Fruit fly (Drosophila melanogaster): ENCODE measurements around the gene CG17544.

CG17544 gene

DNA sequence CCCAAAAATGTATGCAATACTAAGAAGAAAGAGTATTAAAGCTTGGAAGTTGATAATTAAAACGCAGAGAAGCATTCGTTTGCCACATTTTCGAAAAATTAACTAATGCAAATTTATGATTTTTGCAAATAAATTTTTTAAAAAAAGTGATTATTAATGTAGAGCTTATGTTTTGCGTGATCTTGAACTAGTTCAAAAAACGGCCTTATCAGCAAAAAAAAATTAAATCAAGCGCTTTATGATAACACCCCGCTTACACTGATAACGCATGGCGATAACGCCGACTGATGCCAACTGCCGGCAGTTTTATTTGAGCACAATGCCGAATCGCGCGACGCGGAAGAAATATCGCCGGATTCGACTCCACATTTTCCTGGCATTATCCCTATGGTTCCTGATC, 34.2 kb downstream of the CG17544 start, which contains the start of gene CG13086:
Gene CG13086 (plus strand): TSS at position 301 of the 400 bp plus-strand sequence.
- no peak for TF ChIP-seq h (GFP tag; optimal IDR thresholded peaks at IDR 0.05)
- TF ChIP-seq Dfd (GFP tag; optimal IDR thresholded peaks at IDR 0.05): no peak
- TF ChIP-seq brk (GFP tag; optimal IDR thresholded peaks at IDR 0.05): no peak
- TF ChIP-seq pan (optimal IDR thresholded peaks at IDR 0.05): no peak
- no peak for TF ChIP-seq ey (GFP tag; optimal IDR thresholded peaks at IDR 0.05)
- TF ChIP-seq usp (GFP tag; optimal IDR thresholded peaks at IDR 0.05): no peak
- TF ChIP-seq N (GFP tag; optimal IDR thresholded peaks at IDR 0.05): no peak
- TF ChIP-seq foxo (GFP tag; optimal IDR thresholded peaks at IDR 0.05): no peak
- TF ChIP-seq CrebA (GFP tag; optimal IDR thresholded peaks at IDR 0.05; ENCODE audit: borderline replicate concordance): no peak
- no peak for TF ChIP-seq Hr83 (GFP tag; optimal IDR thresholded peaks at IDR 0.05; ENCODE audit: poor library complexity, severe bottlenecking)
- no peak for TF ChIP-seq psq (GFP tag; optimal IDR thresholded peaks at IDR 0.05)
- no peak for TF ChIP-seq CG9705 (GFP tag; optimal IDR thresholded peaks at IDR 0.05)
- TF ChIP-seq tai (GFP tag; optimal IDR thresholded peaks at IDR 0.05): no peak

DNA sequence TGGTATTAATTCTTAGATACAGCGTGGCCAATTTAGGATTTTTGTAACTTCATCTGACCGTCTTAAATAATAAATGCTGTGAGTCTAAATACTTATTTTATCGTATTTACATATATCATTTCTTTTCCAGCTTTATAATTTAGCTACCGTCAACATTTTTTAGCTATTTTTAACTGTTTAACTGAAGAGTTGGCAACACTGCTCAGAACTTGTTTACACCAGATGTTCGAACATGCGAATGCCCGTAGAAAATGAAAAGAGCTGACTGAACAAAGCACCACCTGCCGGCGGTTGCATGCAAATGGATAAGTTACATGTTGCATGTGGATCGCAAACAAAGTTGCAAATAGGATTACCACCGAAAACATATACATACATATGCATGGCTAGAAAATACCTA, 34.8 kb downstream of the CG17544 start:
- TF ChIP-seq rgr (GFP tag; optimal IDR thresholded peaks at IDR 0.05): no peak
- no peak for TF ChIP-seq brk (GFP tag; optimal IDR thresholded peaks at IDR 0.05)
- TF ChIP-seq woc (GFP tag; optimal IDR thresholded peaks at IDR 0.05): peak; percentile 36
- peak in 1 of 2 experiments; percentile 6 for TF ChIP-seq foxo (GFP tag; optimal IDR thresholded peaks at IDR 0.05)
- TF ChIP-seq h (GFP tag; optimal IDR thresholded peaks at IDR 0.05): peak; percentile 2
- TF ChIP-seq HLH106 (tag; optimal IDR thresholded peaks at IDR 0.05): peak; percentile 14
- TF ChIP-seq Myc (optimal IDR thresholded peaks at IDR 0.05): peak; percentile 93
- no peak for TF ChIP-seq Hr78 (GFP tag; optimal IDR thresholded peaks at IDR 0.05)

DNA sequence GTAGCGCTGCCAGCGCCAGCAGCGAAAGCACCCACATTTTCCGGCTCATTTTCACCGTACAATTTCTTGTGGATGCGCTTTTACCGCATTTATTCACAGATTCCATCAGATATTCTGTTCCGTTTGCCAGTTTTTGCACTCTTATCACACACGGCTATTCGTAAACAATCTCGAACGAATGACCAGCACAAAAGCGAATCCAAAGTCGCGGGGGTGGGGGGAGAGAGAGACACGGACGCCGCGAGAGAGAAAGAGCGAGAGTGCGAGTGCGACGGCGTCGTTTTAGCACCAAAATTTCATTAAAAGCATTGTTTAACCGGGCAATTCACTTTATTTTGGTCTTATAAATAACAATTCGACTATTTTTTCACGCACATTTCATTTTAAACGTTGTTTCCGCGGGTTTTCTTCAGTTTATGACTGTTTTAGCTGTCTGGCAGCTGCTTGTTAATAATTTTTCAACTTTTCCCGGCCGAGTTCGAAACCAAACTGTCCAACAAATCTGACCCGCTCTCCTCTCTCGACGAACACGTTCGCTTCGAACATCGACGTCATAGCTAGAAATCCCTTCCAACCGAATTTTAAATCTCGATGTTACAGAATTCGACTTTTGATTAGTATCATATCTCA, 35.4 kb downstream of the CG17544 start, which contains the start of gene dnt:
Gene dnt (minus strand): TSS at position 494 of the 630 bp plus-strand sequence.
- TF ChIP-seq psq (GFP tag; optimal IDR thresholded peaks at IDR 0.05) (peak; percentile 98), Sp1 (GFP tag; optimal IDR thresholded peaks at IDR 0.05) (no peak)

DNA sequence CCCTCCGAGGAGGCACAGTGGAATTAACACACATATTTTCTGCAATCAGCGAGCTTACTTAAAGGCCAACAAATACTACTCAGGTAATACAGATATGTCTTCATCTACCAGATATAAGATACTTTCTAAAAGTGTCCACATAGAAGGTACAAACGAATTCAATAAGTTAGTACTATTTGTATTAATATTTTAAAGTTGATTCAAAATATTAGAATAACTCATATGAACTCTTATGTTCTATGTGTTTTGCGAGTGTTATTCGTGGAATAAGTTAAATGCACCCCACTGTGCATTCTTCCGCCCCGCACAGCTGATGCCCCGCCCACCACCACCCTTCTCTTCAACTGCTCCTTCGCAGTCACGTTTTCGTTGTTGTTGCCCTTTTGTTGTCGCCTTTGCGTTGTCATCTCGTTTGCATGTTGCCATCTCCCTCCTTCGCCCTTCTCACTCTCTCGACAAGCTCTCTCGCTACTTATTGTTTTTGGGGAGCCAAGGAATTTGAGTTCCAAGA, 36.6 kb downstream of the CG17544 start:
- peak; percentile 70 for TF ChIP-seq woc (GFP tag; optimal IDR thresholded peaks at IDR 0.05)
- no peak for TF ChIP-seq Rel (GFP tag; optimal IDR thresholded peaks at IDR 0.05)
- TF ChIP-seq Rel (tag; optimal IDR thresholded peaks at IDR 0.05): peak; percentile 26
- peak; percentile 29 for TF ChIP-seq tai (GFP tag; optimal IDR thresholded peaks at IDR 0.05)
- TF ChIP-seq sv (GFP tag; optimal IDR thresholded peaks at IDR 0.05): no peak
- no peak for TF ChIP-seq sage (GFP tag; optimal IDR thresholded peaks at IDR 0.05)
- peak; percentile 79 for TF ChIP-seq fru (GFP tag; optimal IDR thresholded peaks at IDR 0.05)
- peak; percentile 5 for TF ChIP-seq CG32264 (GFP tag; optimal IDR thresholded peaks at IDR 0.05)
- peak; percentile 48 for TF ChIP-seq dmrt93B (GFP tag; optimal IDR thresholded peaks at IDR 0.05)
- peak; percentile 56 for TF ChIP-seq br (GFP tag; optimal IDR thresholded peaks at IDR 0.05)
- TF ChIP-seq Jra (GFP tag; optimal IDR thresholded peaks at IDR 0.05): no peak
- TF ChIP-seq Myc (optimal IDR thresholded peaks at IDR 0.05): no peak
- no peak for TF ChIP-seq CrebA (GFP tag; optimal IDR thresholded peaks at IDR 0.05; ENCODE audit: borderline replicate concordance)
- no peak for TF ChIP-seq Dfd (GFP tag; optimal IDR thresholded peaks at IDR 0.05)
- TF ChIP-seq OdsH (GFP tag; optimal IDR thresholded peaks at IDR 0.05): peak; percentile 68
- TF ChIP-seq Abd-B (GFP tag; optimal IDR thresholded peaks at IDR 0.05): no peak
- TF ChIP-seq Sp1 (GFP tag; optimal IDR thresholded peaks at IDR 0.05): peak; percentile 80
- TF ChIP-seq pan (optimal IDR thresholded peaks at IDR 0.05): no peak
- peak; percentile 69 for TF ChIP-seq rgr (GFP tag; optimal IDR thresholded peaks at IDR 0.05)
- no peak for TF ChIP-seq usp (GFP tag; optimal IDR thresholded peaks at IDR 0.05)
- TF ChIP-seq jim (GFP tag; optimal IDR thresholded peaks at IDR 0.05): no peak
- peak in 1 of 2 experiments; percentile 79 for TF ChIP-seq foxo (GFP tag; optimal IDR thresholded peaks at IDR 0.05)
- TF ChIP-seq CG9705 (GFP tag; optimal IDR thresholded peaks at IDR 0.05): peak; percentile 58
- TF ChIP-seq Vsx2 (GFP tag; optimal IDR thresholded peaks at IDR 0.05; ENCODE audit: partially characterized antibody): no peak
- TF ChIP-seq ey (GFP tag; optimal IDR thresholded peaks at IDR 0.05): peak; percentile 65
- TF ChIP-seq GATAd (GFP tag; optimal IDR thresholded peaks at IDR 0.05): no peak
- no peak for TF ChIP-seq Hr78 (GFP tag; optimal IDR thresholded peaks at IDR 0.05)
- TF ChIP-seq h (GFP tag; optimal IDR thresholded peaks at IDR 0.05): peak; percentile 77
- TF ChIP-seq Dif (GFP tag; optimal IDR thresholded peaks at IDR 0.05; ENCODE audit: partially characterized antibody): no peak
- no peak for TF ChIP-seq lola (GFP tag; optimal IDR thresholded peaks at IDR 0.05)
- no peak for TF ChIP-seq N (GFP tag; optimal IDR thresholded peaks at IDR 0.05)
- TF ChIP-seq dsf (GFP tag; optimal IDR thresholded peaks at IDR 0.05; ENCODE audit: borderline replicate concordance): no peak
- peak; percentile 89 for TF ChIP-seq psq (GFP tag; optimal IDR thresholded peaks at IDR 0.05)
- TF ChIP-seq Hnf4 (GFP tag; optimal IDR thresholded peaks at IDR 0.05): peak; percentile 3
- TF ChIP-seq brk (GFP tag; optimal IDR thresholded peaks at IDR 0.05): peak; percentile 40
- no peak for TF ChIP-seq Hr83 (GFP tag; optimal IDR thresholded peaks at IDR 0.05; ENCODE audit: poor library complexity, severe bottlenecking)
- TF ChIP-seq dl (GFP tag; optimal IDR thresholded peaks at IDR 0.05; ENCODE audit: insufficient read depth in 1 of 2, partially characterized antibody in 2 of 2): peak in 1 of 2 experiments; percentile 38
- no peak for TF ChIP-seq Mio (GFP tag; optimal IDR thresholded peaks at IDR 0.05)
- TF ChIP-seq HLH106 (tag; optimal IDR thresholded peaks at IDR 0.05): peak; percentile 84
